Fruit fly (Drosophila melanogaster): Measurements from ENCODE around the gene RpS19b.

Gene RpS19b

DNA sequence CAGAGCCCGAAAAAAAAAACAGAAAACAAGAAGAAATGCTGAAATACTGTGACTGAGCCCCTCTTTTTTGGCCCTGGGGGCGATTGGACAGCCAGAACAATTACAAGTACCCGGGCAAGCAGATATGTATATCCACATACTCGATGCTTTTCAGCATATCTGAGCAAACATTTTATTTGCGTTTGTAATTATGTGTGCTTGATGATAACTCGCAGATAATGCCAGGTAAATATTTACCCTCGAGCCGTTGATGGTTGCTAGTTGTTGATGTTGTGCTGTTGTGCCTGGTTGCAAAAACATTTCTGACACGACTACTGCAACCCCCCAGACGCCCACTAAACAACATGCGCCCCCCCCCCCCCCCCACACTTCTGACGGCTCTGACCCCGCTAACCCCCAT, 14.0 kb downstream of the RpS19b start (continued):
- TF ChIP-seq Nf-YC (tag; optimal IDR thresholded peaks at IDR 0.05) (peak; percentile 26), CG10462 (GFP tag; optimal IDR thresholded peaks at IDR 0.05) (no peak), Adf1 (GFP tag; IDR thresholded peaks at IDR 0.05) (no peak), Fer2 (tag; optimal IDR thresholded peaks at IDR 0.05) (no peak), Vsx1 (GFP tag; optimal IDR thresholded peaks at IDR 0.05) (peak; percentile 63), HLH54F (GFP tag; optimal IDR thresholded peaks at IDR 0.05) (no peak), D19A (tag; optimal IDR thresholded peaks at IDR 0.05) (peak; percentile 4), CG11456 (GFP tag; IDR thresholded peaks at IDR 0.05) (0 out of 3 replicates have a peak, but pooled peaks have one; percentile 33), lilli (GFP tag; optimal IDR thresholded peaks at IDR 0.05) (no peak), CG9727 (GFP tag; optimal IDR thresholded peaks at IDR 0.05) (peak; percentile 48), CG15073 (GFP tag; optimal IDR thresholded peaks at IDR 0.05) (no peak), CG10543 (GFP tag; optimal IDR thresholded peaks at IDR 0.05) (peak; percentile 76), Hr78 (GFP tag; optimal IDR thresholded peaks at IDR 0.05) (peak in 1 of 2 experiments; percentile 48), jigr1 (GFP tag; IDR thresholded peaks at IDR 0.05) (no peak), grn (GFP tag; optimal IDR thresholded peaks at IDR 0.05) (peak; percentile 6), Dek (tag; optimal IDR thresholded peaks at IDR 0.05) (no peak), CG34224 (GFP tag; IDR thresholded peaks at IDR 0.05; ENCODE audit: partially characterized antibody) (no peak), CG12155 (GFP tag; optimal IDR thresholded peaks at IDR 0.05) (no peak), CG17361 (GFP tag; IDR thresholded peaks at IDR 0.05) (0 out of 3 replicates have a peak, but pooled peaks have one; percentile 16), phol (tag; optimal IDR thresholded peaks at IDR 0.05) (no peak), CG6854 (GFP tag; optimal IDR thresholded peaks at IDR 0.05) (peak; percentile 40), CG33557 (GFP tag; optimal IDR thresholded peaks at IDR 0.05) (no peak), CG4707 (GFP tag; optimal IDR thresholded peaks at IDR 0.05) (peak; percentile 32), NC2α (GFP tag; optimal IDR thresholded peaks at IDR 0.05) (no peak), chif (GFP tag; optimal IDR thresholded peaks at IDR 0.05) (no peak), Side (GFP tag; optimal IDR thresholded peaks at IDR 0.05) (no peak), pros (GFP tag; optimal IDR thresholded peaks at IDR 0.05) (no peak), CG7786 (GFP tag; optimal IDR thresholded peaks at IDR 0.05) (no peak), ham (GFP tag; IDR thresholded peaks at IDR 0.05) (no peak), wor (GFP tag; IDR thresholded peaks at IDR 0.05) (no peak), vvl (GFP tag; IDR thresholded peaks at IDR 0.05) (no peak), exex (tag; optimal IDR thresholded peaks at IDR 0.05) (peak; percentile 60), Scr (GFP tag; IDR thresholded peaks at IDR 0.05; ENCODE audit: partially characterized antibody) (no peak), CG4424 (GFP tag; optimal IDR thresholded peaks at IDR 0.05) (no peak), CG14710 (tag; optimal IDR thresholded peaks at IDR 0.05) (peak; percentile 17), dati (GFP tag; IDR thresholded peaks at IDR 0.05) (no peak), fd102C (GFP tag; optimal IDR thresholded peaks at IDR 0.05) (no peak), maf-S (GFP tag; optimal IDR thresholded peaks at IDR 0.05) (no peak), CG18011 (GFP tag; optimal IDR thresholded peaks at IDR 0.05) (peak; percentile 8), cg (GFP tag; optimal IDR thresholded peaks at IDR 0.05) (no peak), hth (optimal IDR thresholded peaks at IDR 0.05) (no peak), ato (GFP tag; IDR thresholded peaks at IDR 0.05; ENCODE audit: partially characterized antibody) (no peak), crol (GFP tag; IDR thresholded peaks at IDR 0.05) (peak; percentile 78), cato (GFP tag; optimal IDR thresholded peaks at IDR 0.05; ENCODE audit: borderline replicate concordance) (no peak), hbn (GFP tag; IDR thresholded peaks at IDR 0.05; ENCODE audit: partially characterized antibody) (no peak), CrebB (tag; optimal IDR thresholded peaks at IDR 0.05) (peak; percentile 70), Awh (GFP tag; IDR thresholded peaks at IDR 0.05) (peak; percentile 59; the same call in 1 of the 2 replicates), usp (GFP tag; optimal IDR thresholded peaks at IDR 0.05) (no peak), CG10979 (tag; optimal IDR thresholded peaks at IDR 0.05) (no peak), ATbp (GFP tag; optimal IDR thresholded peaks at IDR 0.05) (peak; percentile 85), CG6683 (GFP tag; optimal IDR thresholded peaks at IDR 0.05) (peak; percentile 51)
